Fruit fly (Drosophila melanogaster): Measurements from ENCODE around the gene phol.

- TF ChIP-seq CG13204 (GFP tag; optimal IDR thresholded peaks at IDR 0.05) (no peak), CG32121 (GFP tag; IDR thresholded peaks at IDR 0.05) (no peak), CG34367 (tag; optimal IDR thresholded peaks at IDR 0.05) (no peak), CG4496 (GFP tag; IDR thresholded peaks at IDR 0.05) (no peak), rn (GFP tag; IDR thresholded peaks at IDR 0.05) (no peak), CG15710 (tag; optimal IDR thresholded peaks at IDR 0.05) (no peak), Pif1A (GFP tag; optimal IDR thresholded peaks at IDR 0.05) (no peak), CG9948 (tag; optimal IDR thresholded peaks at IDR 0.05) (no peak), gl (tag; optimal IDR thresholded peaks at IDR 0.05) (no peak)
Measured at dm6 chr3L:9430608-9430952, 25.5 kb downstream of the phol start.

Data from whole organism, pupa.